Worm (Caenorhabditis elegans) whole organism, L2 larva: ENCODE results near the gene ZC477.4.

Source experiments
- nhr-23 ChIP-seq: fragments of 150-350 bp; optimal IDR thresholded peaks from 2 replicates; lab custom pipeline; 2014; ENCODE audit warnings: missing biosample characterization, missing genetic modification reagents, missing genetic modification characterization
- snpc-4 ChIP-seq: fragments of 150-350 bp; optimal IDR thresholded peaks from 2 replicates; lab custom pipeline; 2014; ENCODE audit warnings: missing biosample characterization, missing genetic modification characterization
- unc-39 ChIP-seq: fragments of 150-350 bp; optimal IDR thresholded peaks from 2 replicates; lab custom pipeline; 2014; ENCODE audit warnings: missing biosample characterization, missing genetic modification characterization

ce11 chrIV:7048637-7049245 lies 49.8 kb downstream of the ZC477.4 start:
- no peak for TF ChIP-seq unc-39 (tag; lab: Kevin White, UChicago)
- TF ChIP-seq snpc-4 (tag; lab: Kevin White, UChicago), result no peak
- no peak for TF ChIP-seq nhr-23 (tag; lab: Kevin White, UChicago)
